Worm (Caenorhabditis elegans) whole organism, L1 larva: ENCODE results near the gene str-260.

Experiments used
- C16A3.4 ChIP-seq: fragments of 150-350 bp; optimal IDR thresholded peaks from 2 replicates; lab custom pipeline; 2014; ENCODE audit warnings: missing biosample characterization, missing genetic modification characterization
- aha-1 ChIP-seq: fragments of 150-350 bp; optimal IDR thresholded peaks from 2 replicates; lab custom pipeline; 2014; ENCODE audit warnings: missing biosample characterization, missing genetic modification characterization
- efl-1 ChIP-seq, 4 experiments: fragments of 150-350 bp; optimal IDR thresholded peaks in 3 of 4; peaks in 1 of 4; 1 replicate in 1 of 4; 2 replicates in 3 of 4; lab custom pipeline; 2014; ENCODE audit warnings: missing biosample characterization in 2 of 4, missing genetic modification characterization in 2 of 4, missing genetic modification reagents in 2 of 4
- elt-3 ChIP-seq, 6 experiments: fragments of 150-350 bp in 1 of 6; sonication (generic microtip); optimal IDR thresholded peaks; 2 replicates each; lab custom pipeline; 2017 to 2018; ENCODE audit warnings: missing biosample characterization in 6 of 6, missing genetic modification characterization in 6 of 6, inconsistent platforms in 1 of 6
- fkh-10 ChIP-seq: sonication (generic microtip); optimal IDR thresholded peaks from 2 replicates; lab custom pipeline; 2017; ENCODE audit warnings: missing biosample characterization, missing genetic modification reagents, missing genetic modification characterization
- fkh-8 ChIP-seq: sonication (generic microtip); optimal IDR thresholded peaks from 2 replicates; lab custom pipeline; 2016; ENCODE audit warnings: mild to moderate bottlenecking, missing genetic modification characterization, missing compliant biosample characterization
- lin-15B ChIP-seq: fragments of 150-350 bp; sonication (generic microtip); optimal IDR thresholded peaks from 3 replicates; lab custom pipeline; 2014; ENCODE audit warnings: missing biosample characterization, missing genetic modification characterization
- lsy-2 ChIP-seq, 2 experiments: fragments of 150-350 bp; optimal IDR thresholded peaks; 2 replicates each; lab custom pipeline; 2014; ENCODE audit warnings: missing biosample characterization in 2 of 2, missing genetic modification characterization in 2 of 2
- mep-1 ChIP-seq: fragments of 150-350 bp; optimal IDR thresholded peaks from 2 replicates; lab custom pipeline; 2014; ENCODE audit warnings: missing biosample characterization, missing genetic modification characterization
- nhr-20 ChIP-seq: sonication (generic microtip); optimal IDR thresholded peaks from 2 replicates; lab custom pipeline; 2016; ENCODE audit warnings: mild to moderate bottlenecking, missing genetic modification characterization, missing compliant biosample characterization
- nhr-76 ChIP-seq: sonication (generic microtip); optimal IDR thresholded peaks from 2 replicates; lab custom pipeline; 2017; ENCODE audit warnings: missing biosample characterization, missing genetic modification characterization
- nhr-90 ChIP-seq: sonication (generic microtip); optimal IDR thresholded peaks from 2 replicates; lab custom pipeline; 2016; ENCODE audit warnings: mild to moderate bottlenecking, missing genetic modification characterization, missing compliant biosample characterization; ENCODE audit not compliant: poor library complexity
- tbx-2 ChIP-seq: sonication (generic microtip); optimal IDR thresholded peaks from 2 replicates; lab custom pipeline; 2016; ENCODE audit warnings: missing genetic modification characterization, missing compliant biosample characterization
- xbp-1 ChIP-seq: sonication (generic microtip); optimal IDR thresholded peaks from 2 replicates; lab custom pipeline; 2016; ENCODE audit warnings: missing genetic modification characterization, missing compliant biosample characterization

The str-260 gene

ce11 chrV:3579795-3580194, 52.8 kb downstream of the str-260 start (continued):
- TF ChIP-seq tbx-2 (tag; lab: Kevin White, UChicago) (peak; percentile 23), nhr-90 (tag; lab: Kevin White, UChicago) (no peak), efl-1 (optimal IDR thresholded peaks at IDR 0.05; lab: Kevin White, UChicago) (peak; percentile 46 to 68), efl-1 (GFP tag; optimal IDR thresholded peaks at IDR 0.05 in 1 of 2; lab: Kevin White, UChicago) (peak; percentile 82 to 96), nhr-20 (tag; lab: Kevin White, UChicago) (peak; percentile 67), fkh-8 (tag; lab: Kevin White, UChicago) (peak; percentile 15), elt-3 (tag; optimal IDR thresholded peaks at IDR 0.05; lab: Kevin White, UChicago) (peak in 2 of 6 experiments; percentile 1 to 14), C16A3.4 (tag; lab: Kevin White, UChicago) (peak; percentile 15), fkh-10 (GFP tag; lab: Kevin White, UChicago) (peak; percentile 12), lin-15B (tag; lab: Kevin White, UChicago) (peak; percentile 86), xbp-1 (peak; percentile 8), lsy-2 (tag; optimal IDR thresholded peaks at IDR 0.05; lab: Kevin White, UChicago) (peak; percentile 42 to 64), mep-1 (tag; lab: Kevin White, UChicago) (peak; percentile 61), nhr-76 (tag; lab: Kevin White, UChicago) (no peak), aha-1 (tag; lab: Kevin White, UChicago) (no peak)
- TF ChIP-seq, all 84 proteins: peak for 26
